Fruit fly (Drosophila melanogaster) whole organism, pupa: Measurements from ENCODE around the gene CG44140.
"Not testable (repeated sequence)": the region's sequence is repeated elsewhere in the genome, so short reads cannot be mapped to it uniquely, and the experiment has no call there.

Experiments
- CG14655 ChIP-seq: fragments of 200-800 bp; sonication (Bioruptor generic); optimal IDR thresholded peaks from 3 replicates; lab custom pipeline; 2017; ENCODE audit warnings: mild to moderate bottlenecking, missing biosample characterization, missing genetic modification reagents, missing genetic modification characterization
- EcR ChIP-seq: fragments of 200-800 bp; sonication (Bioruptor generic); optimal IDR thresholded peaks from 3 replicates; lab custom pipeline; 2019; ENCODE audit warnings: missing biosample characterization, missing genetic modification characterization, mild to moderate bottlenecking, moderate library complexity, missing genetic modification reagents
- gl ChIP-seq: fragments of 200-800 bp; sonication (Bioruptor generic); optimal IDR thresholded peaks from 2 replicates; lab custom pipeline; 2018; ENCODE audit warnings: missing biosample characterization, mild to moderate bottlenecking, missing genetic modification characterization

- TF ChIP-seq CG14655 (GFP tag; lab: Kevin White, UChicago); gl; EcR: not testable (repeated sequence)
These were observed 18.3 kb downstream of the CG44140 start, which contains the start of gene CG43923 for dm6 chr2L:15676002-15676401.
